Worm (Caenorhabditis elegans): ENCODE measurements around the gene spe-26.

spe-26 gene

DNA sequence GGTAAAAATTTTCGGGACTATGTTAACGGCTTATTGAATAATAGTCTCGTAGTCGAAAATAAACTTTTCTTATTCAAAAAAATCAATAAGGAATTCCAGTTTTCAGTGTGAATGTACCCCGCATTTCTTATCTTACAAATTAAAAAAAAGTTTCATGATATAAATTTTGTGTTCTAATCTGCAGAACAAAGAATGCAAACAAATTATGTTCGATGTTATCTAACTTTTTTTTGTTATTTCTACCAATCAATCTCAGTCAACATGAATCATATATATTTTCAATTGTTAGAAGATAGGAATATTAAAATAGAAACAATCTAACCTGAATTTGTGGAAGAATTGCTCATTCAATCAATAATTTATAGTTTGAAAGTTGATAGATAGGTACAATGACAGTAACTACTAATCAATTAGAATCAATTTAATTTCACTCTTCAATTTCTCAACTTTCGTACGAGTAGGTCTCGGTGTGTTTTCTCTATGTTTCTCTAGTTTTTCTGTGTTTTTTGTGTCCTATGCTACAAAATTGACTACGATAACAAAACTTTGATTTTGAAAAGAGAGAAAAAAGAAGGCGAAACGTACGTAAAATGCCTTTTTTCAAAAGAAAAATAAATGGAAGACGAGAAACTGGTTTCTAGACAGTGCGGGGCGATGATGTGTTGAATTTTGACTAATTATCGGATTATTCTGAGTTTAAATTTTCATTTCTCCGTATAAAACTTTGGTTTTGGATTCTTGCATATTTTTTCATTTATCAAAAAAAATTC lies 41.7 kb downstream of the spe-26 start, which contains the start of the genes unc-43 and Y43C5B.3:
unc-43 (minus strand) TSS at position 347 of the 770 bp plus-strand sequence.
Y43C5B.3 (plus strand) TSS at position 720 of the 770 bp plus-strand sequence.
- TF ChIP-seq pqm-1 (tag; optimal IDR thresholded peaks at IDR 0.05) (peak; percentile 82), daf-16 (GFP tag; optimal IDR thresholded peaks at IDR 0.05) (no peak), daf-16 (tag; optimal IDR thresholded peaks at IDR 0.05) (peak; percentile 55), dmd-6 (GFP tag; IDR thresholded peaks at IDR 0.05) (peak; percentile 64), nhr-28 (tag; optimal IDR thresholded peaks at IDR 0.05) (peak; percentile 99), nhr-77 (tag; optimal IDR thresholded peaks at IDR 0.05) (peak; percentile 11), unc-62 (GFP tag; optimal IDR thresholded peaks at IDR 0.05 in 1 of 2) (no peak), unc-62 (tag; optimal IDR thresholded peaks at IDR 0.05) (no peak), mdl-1 (tag; optimal IDR thresholded peaks at IDR 0.05) (peak in 1 of 2 experiments; percentile 29), dve-1 (tag; optimal IDR thresholded peaks at IDR 0.05; ENCODE audit: insufficient read depth) (peak; percentile 54), nhr-48 (tag; optimal IDR thresholded peaks at IDR 0.05) (peak; percentile 2), saeg-2 (GFP tag; IDR thresholded peaks at IDR 0.05) (no peak)

ce11 chrIV:10347528-10347927 lies 44.2 kb downstream of the spe-26 start:
- no peak for TF ChIP-seq ZK546.5 (tag; optimal IDR thresholded peaks at IDR 0.05)

ce11 chrIV:10346948-10347347 lies 44.8 kb downstream of the spe-26 start:
- TF ChIP-seq aha-1 (tag) = peak; percentile 92
- no peak for TF ChIP-seq zfp-2 (tag; optimal IDR thresholded peaks at IDR 0.05)

DNA sequence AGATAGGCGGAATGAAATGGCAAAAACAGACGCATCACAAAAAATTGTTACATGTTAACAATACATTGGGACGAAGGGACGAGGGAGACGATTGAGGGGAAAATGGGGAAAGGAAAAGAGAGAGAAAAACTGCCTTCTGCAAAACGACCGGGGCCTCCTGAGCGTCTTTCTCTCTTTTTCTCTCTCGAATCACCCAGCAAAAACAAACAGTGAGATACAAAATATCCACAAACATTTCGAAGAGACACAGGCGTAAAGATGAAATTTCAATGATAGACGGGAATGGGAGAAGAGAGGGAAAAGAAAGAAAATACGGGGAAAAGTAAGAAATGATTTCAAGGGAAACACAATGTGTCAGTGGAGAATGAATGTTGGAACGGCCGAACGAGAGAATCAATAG lies 45.7 kb downstream of the spe-26 start:
- 0 out of 2 replicates have a peak, but pooled peaks have one; percentile 14 for TF ChIP-seq ctbp-1 (GFP tag; IDR thresholded peaks at IDR 0.05)
- TF ChIP-seq snpc-4 (tag; optimal IDR thresholded peaks at IDR 0.05) = no peak
- TF ChIP-seq zip-2 (tag; optimal IDR thresholded peaks at IDR 0.05) = no peak
- no peak for TF ChIP-seq tag-97 (GFP tag; IDR thresholded peaks at IDR 0.05)
- no peak for TF ChIP-seq nhr-76 (tag; optimal IDR thresholded peaks at IDR 0.05)
- no peak for TF ChIP-seq aly-2 (tag; optimal IDR thresholded peaks at IDR 0.05)
- TF ChIP-seq fkh-10 (GFP tag; optimal IDR thresholded peaks at IDR 0.05) = no peak
- no peak for TF ChIP-seq madf-5 (GFP tag; IDR thresholded peaks at IDR 0.05)
- TF ChIP-seq dve-1 (tag; optimal IDR thresholded peaks at IDR 0.05; ENCODE audit: insufficient read depth) = peak; percentile 85
- TF ChIP-seq jun-1 (tag; optimal IDR thresholded peaks at IDR 0.05) = no peak
- no peak for TF ChIP-seq nhr-25 (tag; optimal IDR thresholded peaks at IDR 0.05; ENCODE audit: borderline replicate concordance, insufficient read depth)
- TF ChIP-seq unc-39 (tag; optimal IDR thresholded peaks at IDR 0.05) = no peak
- TF ChIP-seq aha-1 (tag) = no peak
- no peak for TF ChIP-seq ztf-11 (tag; optimal IDR thresholded peaks at IDR 0.05)
- no peak for TF ChIP-seq egl-43 (GFP tag; IDR thresholded peaks at IDR 0.05)
- no peak for TF ChIP-seq set-16 (GFP tag; IDR thresholded peaks at IDR 0.05)
- no peak for TF ChIP-seq spr-3 (GFP tag; optimal IDR thresholded peaks at IDR 0.05)
- no peak for TF ChIP-seq attf-4 (tag; optimal IDR thresholded peaks at IDR 0.05)
- no peak for TF ChIP-seq Y75B8A.6 (GFP tag; IDR thresholded peaks at IDR 0.05)
- no peak for TF ChIP-seq zip-11 (GFP tag; IDR thresholded peaks at IDR 0.05)
- TF ChIP-seq zag-1 (tag; optimal IDR thresholded peaks at IDR 0.05) = no peak
- no peak for TF ChIP-seq unc-130 (GFP tag; optimal IDR thresholded peaks at IDR 0.05)
- no peak for TF ChIP-seq nhr-6 (tag; optimal IDR thresholded peaks at IDR 0.05)
- no peak for TF ChIP-seq saeg-2 (GFP tag; IDR thresholded peaks at IDR 0.05)
- peak; percentile 45 for TF ChIP-seq nhr-28 (tag; optimal IDR thresholded peaks at IDR 0.05)
- no peak for TF ChIP-seq snpc-1.2 (GFP tag; IDR thresholded peaks at IDR 0.05)
- no peak for TF ChIP-seq D1046.2 (GFP tag; IDR thresholded peaks at IDR 0.05)
- TF ChIP-seq ztf-7 (tag; optimal IDR thresholded peaks at IDR 0.05) = no peak
- no peak for TF ChIP-seq dmd-6 (GFP tag; IDR thresholded peaks at IDR 0.05)
- TF ChIP-seq T20F7.1 (GFP tag; optimal IDR thresholded peaks at IDR 0.05) = no peak
- no peak for TF ChIP-seq nhr-102 (tag; optimal IDR thresholded peaks at IDR 0.05)
- no peak for TF ChIP-seq ceh-62 (tag; optimal IDR thresholded peaks at IDR 0.05)
- TF ChIP-seq lin-1 (GFP tag; IDR thresholded peaks at IDR 0.05) = no peak
- no peak for TF ChIP-seq F26F4.8 (GFP tag; conservative IDR thresholded peaks at IDR 0.05)
- peak; percentile 54 for TF ChIP-seq mep-1 (tag; optimal IDR thresholded peaks at IDR 0.05)
- TF ChIP-seq hlh-11 (tag; optimal IDR thresholded peaks at IDR 0.05) = peak; percentile 67

Measured in whole organism, L4 larva.